Fruit fly (Drosophila melanogaster) whole organism, wandering third instar larva: ENCODE data around the gene mRNA-cap.

Source experiments
- Mio ChIP-seq: sonication (Bioruptor generic); optimal IDR thresholded peaks from 2 replicates; lab custom pipeline; 2016; ENCODE audit warnings: missing biosample characterization, missing genetic modification characterization
- Myc ChIP-seq: fragments of >200 bp; optimal IDR thresholded peaks from 2 replicates; lab custom pipeline; 2017
- OdsH ChIP-seq: fragments of 200-800 bp; sonication (Bioruptor generic); optimal IDR thresholded peaks from 2 replicates; lab custom pipeline; 2016; ENCODE audit warnings: missing biosample characterization, mild to moderate bottlenecking, missing genetic modification characterization
- Sp1 ChIP-seq: fragments of 200-800 bp; sonication (Bioruptor generic); optimal IDR thresholded peaks from 3 replicates; lab custom pipeline; 2019; ENCODE audit warnings: missing biosample characterization, mild to moderate bottlenecking, missing genetic modification characterization, moderate library complexity
- foxo ChIP-seq, 2 experiments: fragments of 200-800 bp; sonication (Bioruptor generic); optimal IDR thresholded peaks; 2 replicates in 1 of 2; 3 replicates in 1 of 2; lab custom pipeline; 2016 to 2017; ENCODE audit warnings: missing biosample characterization in 2 of 2, missing genetic modification characterization in 2 of 2
- fru ChIP-seq: fragments of 200-800 bp; sonication (Bioruptor generic); optimal IDR thresholded peaks from 3 replicates; lab custom pipeline; 2016; ENCODE audit warnings: missing biosample characterization, mild to moderate bottlenecking, missing genetic modification characterization
- h ChIP-seq: fragments of 200-800 bp; sonication (Bioruptor generic); optimal IDR thresholded peaks from 3 replicates; lab custom pipeline; 2016; ENCODE audit warnings: missing biosample characterization, mild to moderate bottlenecking, missing genetic modification characterization
- jim ChIP-seq: fragments of 175-275, 200-325 bp; sonication (Bioruptor generic); optimal IDR thresholded peaks from 2 replicates; lab custom pipeline; 2016; ENCODE audit warnings: missing biosample characterization, mild to moderate bottlenecking, missing genetic modification characterization
- lola ChIP-seq: fragments of >200 bp; optimal IDR thresholded peaks from 2 replicates; lab custom pipeline; 2017; ENCODE audit warnings: missing biosample characterization, missing genetic modification characterization

dm6 chrX:14265149-14265548 is 22.5 kb upstream of the mRNA-cap start:
- TF ChIP-seq fru (GFP tag; lab: Kevin White, UChicago): no peak
- no peak for TF ChIP-seq lola (GFP tag; lab: Kevin White, UChicago)
- TF ChIP-seq foxo (GFP tag; optimal IDR thresholded peaks at IDR 0.05; lab: Kevin White, UChicago): no peak
- TF ChIP-seq OdsH: no peak
- TF ChIP-seq Myc: no peak
- TF ChIP-seq jim (GFP tag; lab: Kevin White, UChicago): no peak
- no peak for TF ChIP-seq Mio
- TF ChIP-seq Sp1 (GFP tag; lab: Kevin White, UChicago): no peak
- TF ChIP-seq h (GFP tag; lab: Kevin White, UChicago): no peak
